Fruit fly (Drosophila melanogaster) whole organism: ENCODE measurements around the gene CG3815.

Experiments used
- CG8478 ChIP-seq: fragments of >200 bp; optimal IDR thresholded peaks from 2 replicates; lab custom pipeline; 2018; ENCODE audit warnings: inconsistent platforms
- Dll ChIP-seq: fragments of >200 bp; optimal IDR thresholded peaks from 2 replicates; lab custom pipeline; 2017
- EcR ChIP-seq, 2 experiments: fragments of >200 bp; optimal IDR thresholded peaks; 2 replicates each; lab custom pipeline; 2017; ENCODE audit warnings: missing biosample characterization in 2 of 2, missing genetic modification characterization in 2 of 2, missing genetic modification reagents in 2 of 2
- psq ChIP-seq: fragments of >200 bp; optimal IDR thresholded peaks from 2 replicates; lab custom pipeline; 2017
- usp ChIP-seq: fragments of >200 bp; optimal IDR thresholded peaks from 2 replicates; lab custom pipeline; 2017; ENCODE audit warnings: missing biosample characterization, missing genetic modification characterization, mixed read lengths

- TF ChIP-seq psq (no peak), Dll (lab: Kevin White, UChicago) (no peak), usp (GFP tag; lab: Kevin White, UChicago) (no peak), CG8478 (lab: Kevin White, UChicago) (no peak), EcR (GFP tag; optimal IDR thresholded peaks at IDR 0.05; lab: Kevin White, UChicago) (no peak)
These were observed 49.4 kb downstream of the CG3815 start for dm6 chrX:6344538-6345074.
